Fruit fly (Drosophila melanogaster): ENCODE measurements around the gene Eip75B.
A peak's percentile ranks its signal among the peaks of the same experiment; 100 is the strongest.

The Eip75B gene

DNA sequence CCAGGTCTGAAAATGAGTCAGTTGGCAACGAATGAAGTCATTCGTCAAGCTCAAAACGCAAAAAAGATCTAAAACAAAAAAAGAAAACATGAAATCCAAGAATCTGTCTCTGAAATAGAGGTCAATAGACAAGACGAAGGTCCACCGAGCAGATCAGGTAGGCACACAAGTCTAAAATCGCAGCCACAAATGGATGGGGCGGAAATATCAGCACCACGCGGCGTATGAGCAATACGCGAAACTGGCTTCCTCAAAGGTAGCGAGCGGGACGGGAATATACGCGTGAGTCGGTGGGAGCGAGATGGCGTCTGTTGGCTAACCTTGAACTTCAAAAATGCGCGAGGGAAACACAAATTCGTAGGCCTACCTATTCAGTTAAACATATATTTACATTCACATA is 73.5 kb downstream of the Eip75B start:
- no peak for TF ChIP-seq CG14711 (tag; optimal IDR thresholded peaks at IDR 0.05)
- no peak for TF ChIP-seq CG7045 (GFP tag; optimal IDR thresholded peaks at IDR 0.05)
- TF ChIP-seq CG1620 (GFP tag; optimal IDR thresholded peaks at IDR 0.05): no peak
- TF ChIP-seq Crg-1 (GFP tag; optimal IDR thresholded peaks at IDR 0.05): no peak
- TF ChIP-seq kay (GFP tag; ENCODE audit: borderline replicate concordance): no peak
- TF ChIP-seq bab1 (GFP tag; optimal IDR thresholded peaks at IDR 0.05): no peak
- TF ChIP-seq ovo (GFP tag; optimal IDR thresholded peaks at IDR 0.05): no peak
- no peak for TF ChIP-seq CG7101 (tag; optimal IDR thresholded peaks at IDR 0.05)
- no peak for TF ChIP-seq Mnt (GFP tag; optimal IDR thresholded peaks at IDR 0.05)
- no peak for TF ChIP-seq CG12768 (GFP tag; optimal IDR thresholded peaks at IDR 0.05)
- TF ChIP-seq Clk (GFP tag; optimal IDR thresholded peaks at IDR 0.05): no peak
- TF ChIP-seq CG33017 (tag; optimal IDR thresholded peaks at IDR 0.05): no peak
- no peak for TF ChIP-seq cnc (optimal IDR thresholded peaks at IDR 0.05)
- no peak for TF ChIP-seq tj (GFP tag; optimal IDR thresholded peaks at IDR 0.05)
- no peak for TF ChIP-seq toe (GFP tag; optimal IDR thresholded peaks at IDR 0.05)
- no peak for TF ChIP-seq Hr96 (GFP tag; optimal IDR thresholded peaks at IDR 0.05)
- TF ChIP-seq CG11617 (GFP tag; optimal IDR thresholded peaks at IDR 0.05): no peak

DNA sequence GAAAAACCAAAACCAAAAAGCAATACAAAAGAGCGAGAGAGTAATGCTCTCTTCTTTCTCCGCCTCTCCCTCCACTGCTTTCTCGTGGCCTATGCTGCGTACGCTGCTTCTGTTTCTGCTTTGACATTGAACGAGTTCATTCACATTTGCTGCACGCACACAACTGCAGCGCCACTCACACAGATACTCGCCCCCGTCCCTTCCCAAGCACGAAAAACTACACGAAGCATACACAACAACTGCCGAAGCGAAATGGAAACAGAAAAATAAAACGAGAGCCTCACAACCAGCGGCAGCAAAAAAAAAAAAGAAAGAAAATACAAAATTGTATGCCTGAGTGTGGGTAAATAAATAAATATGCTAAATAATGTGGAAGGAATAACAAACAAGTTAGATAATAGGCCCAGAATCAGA is 74.5 kb downstream of the Eip75B start:
- TF ChIP-seq CG33017 (tag; optimal IDR thresholded peaks at IDR 0.05) (no peak), tj (GFP tag; optimal IDR thresholded peaks at IDR 0.05) (peak; percentile 49), Crg-1 (GFP tag; optimal IDR thresholded peaks at IDR 0.05) (no peak), CG1620 (GFP tag; optimal IDR thresholded peaks at IDR 0.05) (no peak), CG5204 (GFP tag; optimal IDR thresholded peaks at IDR 0.05) (no peak), pad (GFP tag; optimal IDR thresholded peaks at IDR 0.05) (no peak), kay (GFP tag; ENCODE audit: borderline replicate concordance) (no peak), Hr96 (GFP tag; optimal IDR thresholded peaks at IDR 0.05) (no peak)

DNA sequence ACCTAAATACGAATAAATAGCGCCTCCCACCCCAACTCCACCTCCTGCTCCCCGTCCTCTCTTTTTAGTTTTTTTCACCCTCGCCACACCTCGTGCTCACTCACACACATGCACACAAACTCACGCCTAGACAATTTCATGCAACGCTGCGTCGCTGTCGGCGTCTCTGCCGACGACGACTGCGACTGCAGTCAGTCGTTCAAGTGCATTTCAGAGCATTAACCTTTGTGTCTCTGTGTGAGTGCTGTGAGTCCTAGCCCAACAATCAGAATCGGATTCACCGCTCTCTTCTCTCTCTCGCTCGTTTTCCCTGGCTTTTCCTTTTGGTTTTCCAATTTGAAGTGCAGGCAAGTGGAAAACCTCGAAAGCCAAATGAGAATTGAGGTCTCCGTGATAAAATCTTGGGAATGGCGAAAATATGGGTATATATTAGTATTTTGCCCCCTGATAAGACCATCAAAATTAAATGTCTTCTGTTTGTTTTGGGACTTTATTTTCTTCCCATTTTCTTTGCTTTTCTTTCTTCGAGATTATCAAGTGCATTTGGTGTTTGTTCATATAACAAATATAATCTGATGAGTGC is 75.2 kb downstream of the Eip75B start:
- TF ChIP-seq cic (GFP tag; optimal IDR thresholded peaks at IDR 0.05): no peak
- no peak for TF ChIP-seq CG33017 (tag; optimal IDR thresholded peaks at IDR 0.05)
- TF ChIP-seq bab1 (GFP tag; optimal IDR thresholded peaks at IDR 0.05): no peak
- TF ChIP-seq ovo (GFP tag; optimal IDR thresholded peaks at IDR 0.05): no peak
- no peak for TF ChIP-seq CG14711 (tag; optimal IDR thresholded peaks at IDR 0.05)
- TF ChIP-seq CG7045 (GFP tag; optimal IDR thresholded peaks at IDR 0.05): no peak
- no peak for TF ChIP-seq Crg-1 (GFP tag; optimal IDR thresholded peaks at IDR 0.05)
- no peak for TF ChIP-seq kay (GFP tag; ENCODE audit: borderline replicate concordance)
- no peak for TF ChIP-seq pad (GFP tag; optimal IDR thresholded peaks at IDR 0.05)
- TF ChIP-seq toe (GFP tag; optimal IDR thresholded peaks at IDR 0.05): no peak
- TF ChIP-seq CG1620 (GFP tag; optimal IDR thresholded peaks at IDR 0.05): no peak
- no peak for TF ChIP-seq CG12768 (GFP tag; optimal IDR thresholded peaks at IDR 0.05)
- no peak for TF ChIP-seq tj (GFP tag; optimal IDR thresholded peaks at IDR 0.05)
- TF ChIP-seq Hr96 (GFP tag; optimal IDR thresholded peaks at IDR 0.05): no peak

DNA sequence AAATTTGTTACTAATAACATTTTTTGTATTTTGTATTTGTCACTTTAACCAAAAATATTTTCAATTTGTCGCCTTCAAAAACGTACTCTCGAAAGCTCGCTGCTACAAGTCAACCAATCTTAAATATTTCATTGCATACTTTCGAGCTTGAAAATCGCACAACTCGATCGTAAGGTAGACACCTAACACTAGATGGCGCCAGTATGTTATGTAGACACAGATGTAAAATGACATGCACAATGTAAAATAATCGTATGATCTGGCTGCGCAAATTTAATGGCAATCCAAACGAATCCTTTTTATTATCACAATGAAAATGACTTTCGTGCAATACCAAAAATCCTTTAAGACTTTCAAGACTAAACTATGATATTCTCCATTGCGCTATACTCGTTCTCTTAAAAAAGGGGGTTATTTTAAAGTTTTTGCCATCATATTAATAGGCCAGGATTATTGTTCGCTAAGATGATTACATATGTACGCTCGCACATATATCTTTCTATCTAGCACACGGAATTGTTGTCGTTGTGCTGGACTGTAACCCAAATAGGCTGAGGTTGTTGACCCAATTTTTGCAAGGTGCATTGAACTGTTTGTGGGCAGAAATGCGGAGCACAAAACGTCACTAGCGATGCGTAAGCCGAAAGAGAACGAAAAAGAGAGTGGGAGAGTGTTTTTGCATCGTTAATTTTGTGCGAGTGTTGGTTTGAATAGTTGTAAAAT is 76.2 kb downstream of the Eip75B start:
- TF ChIP-seq toe (GFP tag; optimal IDR thresholded peaks at IDR 0.05): no peak
- TF ChIP-seq CG1620 (GFP tag; optimal IDR thresholded peaks at IDR 0.05): peak; percentile 50
- no peak for TF ChIP-seq cic (GFP tag; optimal IDR thresholded peaks at IDR 0.05)
- no peak for TF ChIP-seq cnc (optimal IDR thresholded peaks at IDR 0.05)
- no peak for TF ChIP-seq tj (GFP tag; optimal IDR thresholded peaks at IDR 0.05)
- peak; percentile 32 for TF ChIP-seq Hr96 (GFP tag; optimal IDR thresholded peaks at IDR 0.05)
- TF ChIP-seq CG7045 (GFP tag; optimal IDR thresholded peaks at IDR 0.05): no peak
- peak; percentile 25 for TF ChIP-seq ovo (GFP tag; optimal IDR thresholded peaks at IDR 0.05)
- no peak for TF ChIP-seq CG11617 (GFP tag; optimal IDR thresholded peaks at IDR 0.05)
- peak; percentile 35 for TF ChIP-seq pad (GFP tag; optimal IDR thresholded peaks at IDR 0.05)
- peak; percentile 28 for TF ChIP-seq CG7101 (tag; optimal IDR thresholded peaks at IDR 0.05)
- peak; percentile 45 for TF ChIP-seq CG14711 (tag; optimal IDR thresholded peaks at IDR 0.05)
- no peak for TF ChIP-seq kay (GFP tag; ENCODE audit: borderline replicate concordance)
- no peak for TF ChIP-seq Mnt (GFP tag; optimal IDR thresholded peaks at IDR 0.05)
- no peak for TF ChIP-seq CG33017 (tag; optimal IDR thresholded peaks at IDR 0.05)
- peak; percentile 87 for TF ChIP-seq bab1 (GFP tag; optimal IDR thresholded peaks at IDR 0.05)
- TF ChIP-seq Clk (GFP tag; optimal IDR thresholded peaks at IDR 0.05): no peak
- TF ChIP-seq CG5204 (GFP tag; optimal IDR thresholded peaks at IDR 0.05): no peak
- peak; percentile 22 for TF ChIP-seq Crg-1 (GFP tag; optimal IDR thresholded peaks at IDR 0.05)

DNA sequence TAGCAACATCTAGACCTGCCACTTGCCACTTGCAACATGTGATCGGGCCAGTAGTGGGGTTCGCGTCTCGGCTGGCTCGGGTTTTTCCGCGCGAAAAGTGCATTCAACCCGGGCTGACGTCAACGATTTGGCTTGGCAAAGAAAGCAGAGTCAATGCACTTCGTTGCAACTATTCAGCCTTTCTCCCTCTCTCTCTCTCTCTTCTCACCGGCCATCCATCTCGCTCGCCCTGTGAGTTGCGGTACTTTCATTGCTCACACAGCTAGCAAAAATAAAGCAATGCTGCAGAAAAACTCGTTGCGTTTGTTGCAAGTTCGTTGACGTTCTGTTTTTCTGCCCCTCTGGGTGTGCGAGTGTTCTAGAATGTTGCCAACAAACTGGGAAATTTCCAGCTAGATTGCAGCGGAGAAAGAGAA is 78.1 kb downstream of the Eip75B start:
- TF ChIP-seq cnc (optimal IDR thresholded peaks at IDR 0.05) (no peak), bab1 (GFP tag; optimal IDR thresholded peaks at IDR 0.05) (no peak), CG1620 (GFP tag; optimal IDR thresholded peaks at IDR 0.05) (no peak), cic (GFP tag; optimal IDR thresholded peaks at IDR 0.05) (no peak), tj (GFP tag; optimal IDR thresholded peaks at IDR 0.05) (no peak), CG7101 (tag; optimal IDR thresholded peaks at IDR 0.05) (no peak), CG5204 (GFP tag; optimal IDR thresholded peaks at IDR 0.05) (no peak), CG11617 (GFP tag; optimal IDR thresholded peaks at IDR 0.05) (no peak), Crg-1 (GFP tag; optimal IDR thresholded peaks at IDR 0.05) (no peak), toe (GFP tag; optimal IDR thresholded peaks at IDR 0.05) (no peak), ovo (GFP tag; optimal IDR thresholded peaks at IDR 0.05) (no peak), CG33017 (tag; optimal IDR thresholded peaks at IDR 0.05) (no peak), Hr96 (GFP tag; optimal IDR thresholded peaks at IDR 0.05) (no peak), Clk (GFP tag; optimal IDR thresholded peaks at IDR 0.05) (no peak)

DNA sequence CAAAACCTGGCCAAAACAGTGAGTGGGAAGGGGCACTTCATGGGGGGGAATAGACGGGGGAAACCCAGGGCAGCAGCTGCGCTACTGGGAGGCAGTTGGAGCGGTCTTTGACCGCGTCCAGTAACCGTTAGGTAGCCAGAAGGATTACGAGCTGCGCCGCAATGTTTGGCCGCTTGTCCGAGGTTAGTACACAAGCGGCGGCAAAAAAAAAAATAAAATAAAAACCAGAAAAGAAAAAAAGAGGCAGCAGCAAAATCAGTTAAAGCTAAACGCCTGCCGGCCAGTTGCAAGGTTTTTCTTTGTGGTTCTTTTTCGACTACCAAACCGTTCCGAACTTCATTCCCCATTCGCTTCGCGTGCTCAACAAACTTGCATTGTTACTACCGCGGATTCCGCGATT is 79.4 kb downstream of the Eip75B start:
- no peak for TF ChIP-seq CG7101 (tag; optimal IDR thresholded peaks at IDR 0.05)
- TF ChIP-seq kay (GFP tag; ENCODE audit: borderline replicate concordance): no peak
- TF ChIP-seq Clk (GFP tag; optimal IDR thresholded peaks at IDR 0.05): no peak

Data from whole organism, adult.